Fruit fly (Drosophila melanogaster) whole organism: Measurements from ENCODE around the gene CG31445.

Experiments
- CG8478 ChIP-seq: fragments of >200 bp; optimal IDR thresholded peaks from 2 replicates; lab custom pipeline; 2018; ENCODE audit warnings: inconsistent platforms
- Dll ChIP-seq: fragments of >200 bp; optimal IDR thresholded peaks from 2 replicates; lab custom pipeline; 2017
- EcR ChIP-seq, 2 experiments: fragments of >200 bp; optimal IDR thresholded peaks; 2 replicates each; lab custom pipeline; 2017; ENCODE audit warnings: missing biosample characterization in 2 of 2, missing genetic modification characterization in 2 of 2, missing genetic modification reagents in 2 of 2
- pan ChIP-seq: fragments of >200 bp; optimal IDR thresholded peaks from 2 replicates; lab custom pipeline; 2017
- psq ChIP-seq: fragments of >200 bp; optimal IDR thresholded peaks from 2 replicates; lab custom pipeline; 2017
- usp ChIP-seq: fragments of >200 bp; optimal IDR thresholded peaks from 2 replicates; lab custom pipeline; 2017; ENCODE audit warnings: missing biosample characterization, missing genetic modification characterization, mixed read lengths

CG31445 gene

DNA sequence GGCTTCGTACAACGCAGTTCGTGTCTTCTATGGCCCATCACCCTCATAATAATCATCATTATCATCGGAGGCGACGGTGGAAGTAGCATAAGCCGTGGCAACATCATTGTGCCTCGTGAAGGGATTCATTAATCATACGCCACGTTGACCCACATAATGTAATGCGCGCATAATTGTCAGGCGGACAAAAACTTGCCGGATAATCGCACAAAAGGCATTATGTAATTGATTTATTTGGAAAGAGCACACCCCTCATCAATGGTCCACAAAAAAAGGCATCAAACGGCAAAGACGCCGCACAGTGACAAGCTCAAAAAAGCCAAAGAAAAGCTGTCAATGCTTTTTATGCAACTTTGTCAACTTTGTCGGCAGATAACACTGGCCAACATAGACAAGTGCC is 46.3 kb downstream of the CG31445 start:
- TF ChIP-seq CG8478 (lab: Kevin White, UChicago), result no peak
- no peak for TF ChIP-seq pan (lab: Kevin White, UChicago)
- TF ChIP-seq psq, result no peak
- TF ChIP-seq Dll (lab: Kevin White, UChicago), result no peak
- TF ChIP-seq EcR (GFP tag; optimal IDR thresholded peaks at IDR 0.05; lab: Kevin White, UChicago), result no peak
- TF ChIP-seq usp (GFP tag; lab: Kevin White, UChicago), result no peak

- TF ChIP-seq CG8478 (lab: Kevin White, UChicago) (no peak), psq (no peak), usp (GFP tag; lab: Kevin White, UChicago) (no peak), EcR (GFP tag; optimal IDR thresholded peaks at IDR 0.05; lab: Kevin White, UChicago) (no peak), Dll (lab: Kevin White, UChicago) (no peak), pan (lab: Kevin White, UChicago) (no peak)
Measured at dm6 chr3R:29196967-29197611, 47.5 kb downstream of the CG31445 start, which contains the start of gene CG14515. TSS of gene CG14515 (plus strand) at chr3R:29197556.

DNA sequence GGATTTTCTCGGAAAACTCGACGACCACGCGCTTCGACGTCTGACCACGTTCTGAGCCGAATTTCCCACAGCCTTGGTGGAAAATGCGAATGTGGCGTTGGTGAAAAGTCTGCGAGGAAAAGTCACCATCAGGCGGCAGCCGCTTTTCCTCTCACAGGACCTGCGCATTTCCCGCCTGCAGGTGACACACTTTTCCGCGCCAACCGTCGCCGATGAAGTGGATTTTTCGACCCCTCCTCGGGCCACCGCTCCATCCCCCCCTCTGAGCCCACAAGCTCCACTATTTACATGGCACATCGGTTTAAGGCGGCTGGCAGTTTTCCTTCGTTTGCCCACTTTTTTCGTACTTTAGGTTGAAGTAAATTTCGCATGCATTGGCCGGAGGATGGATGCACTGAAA is 49.7 kb downstream of the CG31445 start, which contains the start of gene jus:
Gene jus (minus strand): TSS at position 38 of the 400 bp plus-strand sequence.
- no peak for TF ChIP-seq psq
- TF ChIP-seq usp (GFP tag; lab: Kevin White, UChicago), result no peak
- TF ChIP-seq Dll (lab: Kevin White, UChicago), result no peak
- no peak for TF ChIP-seq CG8478 (lab: Kevin White, UChicago)
- no peak for TF ChIP-seq pan (lab: Kevin White, UChicago)
- no peak for TF ChIP-seq EcR (GFP tag; optimal IDR thresholded peaks at IDR 0.05; lab: Kevin White, UChicago)

DNA sequence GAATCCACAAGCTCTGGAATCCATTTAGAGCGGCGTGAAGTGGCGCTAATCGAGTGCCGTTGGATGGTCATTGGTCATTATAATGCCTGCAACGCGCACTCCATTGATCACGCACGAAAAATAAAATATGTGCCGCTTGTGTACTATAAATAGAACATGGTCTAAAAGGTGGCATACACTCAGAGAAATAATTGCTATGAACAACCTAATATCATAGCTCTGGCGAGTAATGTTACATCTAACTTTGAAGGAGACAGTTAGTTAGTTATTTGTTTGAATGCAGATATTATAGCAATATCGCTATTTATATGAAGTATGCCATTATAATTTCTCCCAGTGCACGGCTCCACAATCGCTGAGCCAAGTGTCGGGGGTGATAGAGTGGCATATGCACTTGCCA is 53.6 kb downstream of the CG31445 start:
- TF ChIP-seq psq, result no peak
- no peak for TF ChIP-seq CG8478 (lab: Kevin White, UChicago)
- TF ChIP-seq pan (lab: Kevin White, UChicago), result no peak
- TF ChIP-seq usp (GFP tag; lab: Kevin White, UChicago), result no peak
- no peak for TF ChIP-seq EcR (GFP tag; optimal IDR thresholded peaks at IDR 0.05; lab: Kevin White, UChicago)
- TF ChIP-seq Dll (lab: Kevin White, UChicago), result no peak
